Worm (Caenorhabditis elegans): ENCODE data around the gene sphr-1.

DNA sequence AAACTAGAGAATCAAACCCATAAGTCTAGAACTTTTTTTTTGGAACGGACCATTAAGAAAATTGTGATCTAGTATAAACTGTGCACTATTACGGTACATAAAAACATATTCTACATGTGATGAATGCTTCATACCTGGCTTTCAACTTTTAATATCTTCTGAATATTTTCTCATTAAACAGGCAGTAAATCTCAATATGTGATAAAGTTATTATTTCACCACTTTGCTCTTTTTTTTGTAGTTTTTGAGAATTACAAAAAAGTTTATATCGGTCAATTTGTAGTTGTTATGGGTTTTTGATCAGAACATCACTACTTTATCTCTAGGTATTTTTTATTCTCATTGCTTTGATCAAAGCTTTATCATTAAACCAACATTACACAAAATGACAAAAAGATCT lies 33.0 kb downstream of the sphr-1 start:
- TF ChIP-seq W03F9.2 (tag; optimal IDR thresholded peaks at IDR 0.05) (no peak), him-1 (tag; optimal IDR thresholded peaks at IDR 0.05) (no peak), dao-5 (tag; optimal IDR thresholded peaks at IDR 0.05) (no peak)

Measured in whole organism, L4/young adult.